Worm (Caenorhabditis elegans): ENCODE results near the gene dmsr-15.

- TF ChIP-seq ama-1 (optimal IDR thresholded peaks at IDR 0.05) (no peak), ama-1 (GFP tag; optimal IDR thresholded peaks at IDR 0.05) (no peak), tbx-9 (tag; optimal IDR thresholded peaks at IDR 0.05; ENCODE audit: borderline replicate concordance) (no peak), madf-8 (GFP tag; conservative IDR thresholded peaks at IDR 0.05) (no peak), Y56A3A.18 (GFP tag; IDR thresholded peaks at IDR 0.05) (no peak), fkh-3 (tag; optimal IDR thresholded peaks at IDR 0.05) (no peak), rpc-1 (optimal IDR thresholded peaks at IDR 0.05) (no peak), rpc-1 (tag; optimal IDR thresholded peaks at IDR 0.05) (no peak)
Measured at ce11 chrV:6835242-6835641, 6.6 kb upstream of the dmsr-15 start, which contains the start of the genes T15B7.14 and col-143.
